Fruit fly (Drosophila melanogaster) whole organism, embryonic: ENCODE data around the gene cav.
A peak's percentile ranks its signal among the peaks of the same experiment; 100 is the strongest.

Experiments
- Adf1 ChIP-seq: fragments of 200-800 bp; sonication (Bioruptor generic); IDR thresholded peaks from 2 replicates; pipeline ENCODE4 v1.3.6; 2022; ENCODE audit warnings: missing biosample characterization, missing genetic modification characterization
- Hr78 ChIP-seq, 2 experiments: fragments of 200-800 bp in 1 of 2; fragments of >200 bp in 1 of 2; sonication (Bioruptor generic) in 1 of 2; optimal IDR thresholded peaks; 2 replicates each; lab custom pipeline; 2017 to 2019; ENCODE audit warnings: missing biosample characterization in 2 of 2, missing genetic modification characterization in 2 of 2, mild to moderate bottlenecking in 1 of 2, moderate library complexity in 1 of 2
- dimm ChIP-seq: fragments of 200-800 bp; sonication (Bioruptor generic); IDR thresholded peaks from 2 replicates; pipeline ENCODE4 v1.3.6; 2022; ENCODE audit warnings: missing biosample characterization, missing genetic modification characterization
- vnd ChIP-seq: fragments of 200-800 bp; sonication (Bioruptor generic); IDR thresholded peaks from 3 replicates; pipeline ENCODE4 v1.3.6; 2022; ENCODE audit warnings: missing biosample characterization, missing genetic modification characterization; ENCODE audit not compliant: partially characterized antibody

- TF ChIP-seq Hr78 (GFP tag; optimal IDR thresholded peaks at IDR 0.05; lab: Kevin White, UChicago), result no peak
- TF ChIP-seq vnd (GFP tag; lab: Robert Waterston, UW), result peak; percentile 86
- no peak for TF ChIP-seq Adf1
- TF ChIP-seq dimm, result no peak
Measured at dm6 chr3R:24226744-24227143, 5.8 kb downstream of the cav start, which contains the start of the genes Spps and CG13609.
